Fruit fly (Drosophila melanogaster) whole organism, embryonic: ENCODE data around the gene CG43993.
A peak's percentile ranks its signal among the peaks of the same experiment; 100 is the strongest.

Experiments
- CG10267 ChIP-seq: fragments of 200-800 bp; sonication (Bioruptor generic); optimal IDR thresholded peaks from 2 replicates; lab custom pipeline; 2018; ENCODE audit warnings: missing biosample characterization, mild to moderate bottlenecking, missing genetic modification characterization, moderate library complexity
- CG12299 ChIP-seq: fragments of 200-800 bp; sonication (Bioruptor generic); optimal IDR thresholded peaks from 2 replicates; lab custom pipeline; 2018; ENCODE audit warnings: missing biosample characterization, mild to moderate bottlenecking, missing genetic modification characterization
- CG12391 ChIP-seq: fragments of 200-800 bp; sonication (Bioruptor generic); optimal IDR thresholded peaks from 3 replicates; lab custom pipeline; 2018; ENCODE audit warnings: missing biosample characterization, mild to moderate bottlenecking, missing genetic modification characterization, moderate library complexity
- CG13775 ChIP-seq: fragments of 200-800 bp; sonication (Bioruptor generic); optimal IDR thresholded peaks from 3 replicates; lab custom pipeline; 2017; ENCODE audit warnings: missing biosample characterization, mild to moderate bottlenecking, missing genetic modification characterization
- CG14014 ChIP-seq: fragments of 200-800 bp; sonication (Bioruptor generic); IDR thresholded peaks from 2 replicates; pipeline ENCODE4 v1.3.6; 2022; ENCODE audit warnings: missing biosample characterization, missing genetic modification characterization
- CG14860 ChIP-seq: fragments of 200-800 bp; sonication (Bioruptor generic); IDR thresholded peaks from 3 replicates; pipeline ENCODE4 v1.3.6; 2022; ENCODE audit warnings: missing biosample characterization, missing genetic modification characterization; ENCODE audit not compliant: partially characterized antibody
- CG1603 ChIP-seq: fragments of 200-800 bp; sonication (Bioruptor generic); optimal IDR thresholded peaks from 2 replicates; lab custom pipeline; 2019; ENCODE audit warnings: missing biosample characterization, mild to moderate bottlenecking, missing genetic modification characterization, moderate library complexity
- CG2116 ChIP-seq: fragments of 200-800 bp; sonication (Bioruptor generic); optimal IDR thresholded peaks from 3 replicates; lab custom pipeline; 2018; ENCODE audit warnings: missing biosample characterization, mild to moderate bottlenecking, missing genetic modification characterization
- CG2678 ChIP-seq: fragments of 200-800 bp; sonication (Bioruptor generic); optimal IDR thresholded peaks from 3 replicates; lab custom pipeline; 2019; ENCODE audit warnings: missing biosample characterization, mild to moderate bottlenecking, missing genetic modification characterization, moderate library complexity
- CG31224 ChIP-seq: fragments of 200-800 bp; sonication (Bioruptor generic); IDR thresholded peaks from 2 replicates; pipeline ENCODE4 v1.3.6; 2022; ENCODE audit warnings: missing biosample characterization, missing genetic modification characterization
- CG31441 ChIP-seq: fragments of 200-800 bp; sonication (Bioruptor generic); IDR thresholded peaks from 2 replicates; pipeline ENCODE4 v1.3.6; 2022; ENCODE audit warnings: missing biosample characterization, missing genetic modification characterization
- CG3995 ChIP-seq: fragments of 200-800 bp; sonication (Bioruptor generic); optimal IDR thresholded peaks from 3 replicates; lab custom pipeline; 2016; ENCODE audit warnings: missing biosample characterization, missing genetic modification characterization
- CG7786 ChIP-seq: fragments of 200-800 bp; sonication (Bioruptor generic); optimal IDR thresholded peaks from 2 replicates; lab custom pipeline; 2016; ENCODE audit warnings: missing biosample characterization, missing genetic modification characterization
- CG7963 ChIP-seq: fragments of 200-800 bp; sonication (Bioruptor generic); IDR thresholded peaks from 3 replicates; pipeline ENCODE4 v1.3.6; 2022; ENCODE audit warnings: missing biosample characterization, missing genetic modification characterization; ENCODE audit not compliant: partially characterized antibody
- CG8944 ChIP-seq: fragments of 200-800 bp; sonication (Bioruptor generic); optimal IDR thresholded peaks from 3 replicates; lab custom pipeline; 2016; ENCODE audit warnings: missing biosample characterization, missing genetic modification characterization
- CG9215 ChIP-seq: fragments of 200-800 bp; sonication (Bioruptor generic); IDR thresholded peaks from 2 replicates; pipeline ENCODE4 v1.3.6; 2022; ENCODE audit warnings: missing biosample characterization, missing genetic modification characterization
- CG9727 ChIP-seq: fragments of 200-800 bp; sonication (Bioruptor generic); optimal IDR thresholded peaks from 3 replicates; lab custom pipeline; 2017; ENCODE audit warnings: missing biosample characterization, mild to moderate bottlenecking, missing genetic modification characterization
- Dip2 ChIP-seq: fragments of 200-800 bp; sonication (Bioruptor generic); IDR thresholded peaks from 2 replicates; pipeline ENCODE4 v1.3.6; 2022; ENCODE audit warnings: missing biosample characterization, missing genetic modification characterization
- HLH4C ChIP-seq: fragments of 200-800 bp; sonication (Bioruptor generic); IDR thresholded peaks from 3 replicates; pipeline ENCODE4 v1.3.6; 2022; ENCODE audit warnings: missing biosample characterization, missing genetic modification characterization; ENCODE audit not compliant: partially characterized antibody
- MTF-1 ChIP-seq: fragments of 200-800 bp; sonication (Bioruptor generic); optimal IDR thresholded peaks from 2 replicates; lab custom pipeline; 2018; ENCODE audit warnings: missing biosample characterization, mild to moderate bottlenecking, missing genetic modification characterization, borderline replicate concordance
- Max ChIP-seq: fragments of 200-800 bp; sonication (Bioruptor generic); optimal IDR thresholded peaks from 2 replicates; lab custom pipeline; 2016; ENCODE audit warnings: missing biosample characterization, mild to moderate bottlenecking, missing genetic modification characterization
- NC2α ChIP-seq: fragments of 200-800 bp; sonication (Bioruptor generic); optimal IDR thresholded peaks from 2 replicates; lab custom pipeline; 2016; ENCODE audit warnings: missing biosample characterization, missing genetic modification characterization
- NC2β ChIP-seq: fragments of 200-800 bp; sonication (Bioruptor generic); optimal IDR thresholded peaks from 2 replicates; lab custom pipeline; 2016; ENCODE audit warnings: missing biosample characterization, missing genetic modification characterization
- Neu2 ChIP-seq: fragments of 200-800 bp; sonication (Bioruptor generic); optimal IDR thresholded peaks from 3 replicates; lab custom pipeline; 2016; ENCODE audit warnings: missing biosample characterization, missing genetic modification characterization, borderline replicate concordance
- Rfx ChIP-seq: fragments of 200-800 bp; sonication (Bioruptor generic); IDR thresholded peaks from 2 replicates; pipeline ENCODE4 v1.3.6; 2022; ENCODE audit warnings: missing biosample characterization, missing genetic modification characterization
- Scr ChIP-seq: fragments of 200-800 bp; sonication (Bioruptor generic); IDR thresholded peaks from 2 replicates; pipeline ENCODE4 v1.3.6; 2022; ENCODE audit warnings: missing biosample characterization, missing genetic modification characterization; ENCODE audit not compliant: partially characterized antibody
- Ssrp ChIP-seq: fragments of 200-800 bp; sonication (Bioruptor generic); optimal IDR thresholded peaks from 2 replicates; lab custom pipeline; 2018; ENCODE audit warnings: missing biosample characterization, mild to moderate bottlenecking, missing genetic modification characterization, moderate library complexity
- TFAM ChIP-seq: fragments of 200-800 bp; sonication (Bioruptor generic); optimal IDR thresholded peaks from 2 replicates; lab custom pipeline; 2017; ENCODE audit warnings: missing biosample characterization, missing genetic modification characterization, inconsistent platforms
- amos ChIP-seq: fragments of 200-800 bp; sonication (Bioruptor generic); IDR thresholded peaks from 2 replicates; pipeline ENCODE4 v1.3.6; 2022; ENCODE audit warnings: missing biosample characterization, missing genetic modification characterization; ENCODE audit not compliant: partially characterized antibody
- bbx ChIP-seq: fragments of 200-800 bp; sonication (Bioruptor generic); IDR thresholded peaks from 2 replicates; pipeline ENCODE4 v1.3.6; 2022; ENCODE audit warnings: missing biosample characterization, missing genetic modification characterization; ENCODE audit not compliant: partially characterized antibody
- caup ChIP-seq: fragments of 200-800 bp; sonication (Bioruptor generic); optimal IDR thresholded peaks from 3 replicates; lab custom pipeline; 2017; ENCODE audit warnings: missing biosample characterization, mild to moderate bottlenecking, missing genetic modification characterization, moderate library complexity; ENCODE audit not compliant: severe bottlenecking
- chif ChIP-seq, 2 experiments: fragments of 200-800 bp; sonication (Bioruptor generic); optimal IDR thresholded peaks; 3 replicates each; lab custom pipeline; 2016; ENCODE audit warnings: missing biosample characterization in 2 of 2, missing genetic modification characterization in 2 of 2
- dpn ChIP-seq, 2 experiments: fragments of 200-800 bp; sonication (Bioruptor generic); optimal IDR thresholded peaks; 3 replicates each; lab custom pipeline; 2016; ENCODE audit warnings: missing biosample characterization in 2 of 2, missing genetic modification characterization in 2 of 2
- fd102C ChIP-seq: fragments of 200-800 bp; sonication (Bioruptor generic); optimal IDR thresholded peaks from 2 replicates; lab custom pipeline; 2018; ENCODE audit warnings: missing biosample characterization, mild to moderate bottlenecking, missing genetic modification characterization, moderate library complexity
- ftz-f1 ChIP-seq: fragments of 200-800 bp; sonication (Bioruptor generic); optimal IDR thresholded peaks from 2 replicates; lab custom pipeline; 2016; ENCODE audit warnings: missing biosample characterization, missing genetic modification characterization
- gcm ChIP-seq: fragments of 200-800 bp; sonication (Bioruptor generic); optimal IDR thresholded peaks from 2 replicates; lab custom pipeline; 2019; ENCODE audit warnings: missing biosample characterization, mild to moderate bottlenecking, missing genetic modification characterization, moderate library complexity
- grau ChIP-seq: fragments of 200-800 bp; optimal IDR thresholded peaks from 3 replicates; lab custom pipeline; 2019; ENCODE audit warnings: missing biosample characterization, mild to moderate bottlenecking, missing genetic modification characterization, moderate library complexity
- inv ChIP-seq: fragments of 200-800 bp; sonication (Bioruptor generic); IDR thresholded peaks from 2 replicates; pipeline ENCODE4 v1.3.6; 2022; ENCODE audit warnings: missing biosample characterization, missing genetic modification characterization; ENCODE audit not compliant: partially characterized antibody
- kay ChIP-seq: fragments of 200-800 bp; sonication (Bioruptor generic); optimal IDR thresholded peaks from 2 replicates; lab custom pipeline; 2016; ENCODE audit warnings: missing biosample characterization, missing genetic modification characterization
- mld ChIP-seq: fragments of 200-800 bp; sonication (Bioruptor generic); IDR thresholded peaks from 3 replicates; pipeline ENCODE4 v1.3.6; 2022; ENCODE audit warnings: missing biosample characterization, missing genetic modification characterization; ENCODE audit not compliant: partially characterized antibody
- nmo ChIP-seq: fragments of 200-800 bp; sonication (Bioruptor generic); optimal IDR thresholded peaks from 2 replicates; lab custom pipeline; 2018; ENCODE audit warnings: missing biosample characterization, mild to moderate bottlenecking, missing genetic modification characterization, moderate library complexity
- pfk ChIP-seq: fragments of 200-800 bp; sonication (Bioruptor generic); optimal IDR thresholded peaks from 2 replicates; lab custom pipeline; 2018; ENCODE audit warnings: missing biosample characterization, mild to moderate bottlenecking, missing genetic modification characterization, moderate library complexity
- rib ChIP-seq: fragments of 200-800 bp; sonication (Bioruptor generic); IDR thresholded peaks from 2 replicates; pipeline ENCODE4 v1.3.6; 2022; ENCODE audit warnings: missing biosample characterization, missing genetic modification characterization
- run ChIP-seq: fragments of 200-800 bp; sonication (Bioruptor generic); optimal IDR thresholded peaks from 3 replicates; lab custom pipeline; 2018; ENCODE audit warnings: missing biosample characterization, mild to moderate bottlenecking, missing genetic modification characterization
- sqz ChIP-seq: fragments of 200-800 bp; sonication (Bioruptor generic); optimal IDR thresholded peaks from 3 replicates; lab custom pipeline; 2018; ENCODE audit warnings: missing biosample characterization, mild to moderate bottlenecking, missing genetic modification characterization
- sr ChIP-seq: fragments of 200-800 bp; sonication (Bioruptor generic); IDR thresholded peaks from 3 replicates; pipeline ENCODE4 v1.3.6; 2022; ENCODE audit warnings: missing biosample characterization, missing genetic modification characterization
- twi ChIP-seq: fragments of 200-800 bp; optimal IDR thresholded peaks from 2 replicates; lab custom pipeline; 2019; ENCODE audit warnings: missing biosample characterization, mild to moderate bottlenecking, missing genetic modification characterization, moderate library complexity
- tx ChIP-seq: fragments of 200-800 bp; sonication (Bioruptor generic); optimal IDR thresholded peaks from 2 replicates; lab custom pipeline; 2016; ENCODE audit warnings: missing biosample characterization, missing genetic modification characterization
- vnd ChIP-seq: fragments of 200-800 bp; sonication (Bioruptor generic); IDR thresholded peaks from 3 replicates; pipeline ENCODE4 v1.3.6; 2022; ENCODE audit warnings: missing biosample characterization, missing genetic modification characterization; ENCODE audit not compliant: partially characterized antibody

The CG43993 gene

dm6 chr3L:11992960-11993359, 39.4 kb upstream of the CG43993 start, which contains the start of gene viaf (continued):
- TF ChIP-seq CG2678 (tag; lab: Kevin White, UChicago): no peak
- TF ChIP-seq mld (GFP tag; lab: Robert Waterston, UW): peak; percentile 85; the same call in 1 of the 3 replicates
- TF ChIP-seq Scr: peak; percentile 94
- peak; percentile 45 for TF ChIP-seq Ssrp (tag; lab: Kevin White, UChicago)
- peak; percentile 90 for TF ChIP-seq inv
- TF ChIP-seq run: no peak
- TF ChIP-seq CG7786: no peak
- peak; percentile 73 for TF ChIP-seq nmo
- TF ChIP-seq bbx (GFP tag; lab: Robert Waterston, UW): peak; percentile 96
- no peak for TF ChIP-seq twi (tag; lab: Kevin White, UChicago)
- no peak for TF ChIP-seq sqz
- no peak for TF ChIP-seq CG8944 (GFP tag; lab: Kevin White, UChicago)
- peak; percentile 87 for TF ChIP-seq CG14860 (GFP tag; lab: Robert Waterston, UW)
- TF ChIP-seq CG2116 (GFP tag; lab: Kevin White, UChicago): peak; percentile 58
- TF ChIP-seq NC2β (GFP tag; lab: Kevin White, UChicago): peak; percentile 6
- TF ChIP-seq Max (GFP tag; lab: Kevin White, UChicago): peak; percentile 52
- no peak for TF ChIP-seq pfk (GFP tag; lab: Kevin White, UChicago)
- TF ChIP-seq HLH4C (GFP tag; lab: Robert Waterston, UW): peak; percentile 86
- TF ChIP-seq chif (GFP tag; optimal IDR thresholded peaks at IDR 0.05; lab: Kevin White, UChicago): no peak
- no peak for TF ChIP-seq ftz-f1 (GFP tag; lab: Kevin White, UChicago)
- peak; percentile 25; the same call in 1 of the 2 replicates for TF ChIP-seq CG14014 (GFP tag; lab: Robert Waterston, UW)
- TF ChIP-seq CG31441 (GFP tag; lab: Robert Waterston, UW): no peak; the same call in 1 of the 2 replicates
- no peak for TF ChIP-seq NC2α (GFP tag; lab: Kevin White, UChicago)
- TF ChIP-seq kay: peak; percentile 99
- no peak for TF ChIP-seq tx (GFP tag; lab: Kevin White, UChicago)
- TF ChIP-seq CG3995: peak; percentile 95
- no peak for TF ChIP-seq TFAM (GFP tag; lab: Kevin White, UChicago)
- TF ChIP-seq caup (GFP tag; lab: Kevin White, UChicago): no peak
- peak; percentile 33 for TF ChIP-seq CG13775
- TF ChIP-seq CG1603 (tag; lab: Kevin White, UChicago): no peak
- peak; percentile 43 for TF ChIP-seq CG9727
- peak; percentile 26 for TF ChIP-seq CG12299 (tag; lab: Kevin White, UChicago)
- TF ChIP-seq Rfx (GFP tag; lab: Robert Waterston, UW): peak; percentile 77
- peak; percentile 70 for TF ChIP-seq CG10267 (tag; lab: Kevin White, UChicago)
- peak in 1 of 2 experiments; percentile 61 for TF ChIP-seq dpn (GFP tag; optimal IDR thresholded peaks at IDR 0.05; lab: Kevin White, UChicago)
- peak; percentile 95 for TF ChIP-seq vnd (GFP tag; lab: Robert Waterston, UW)
- no peak for TF ChIP-seq gcm (GFP tag; lab: Kevin White, UChicago)
- TF ChIP-seq CG9215: no peak
- TF ChIP-seq amos: peak; percentile 96
- TF ChIP-seq Neu2: no peak
- no peak for TF ChIP-seq fd102C (GFP tag; lab: Kevin White, UChicago)
- no peak for TF ChIP-seq sr (GFP tag; lab: Robert Waterston, UW)
- no peak for TF ChIP-seq rib
- no peak for TF ChIP-seq CG31224
- peak; percentile 79 for TF ChIP-seq CG12391 (tag; lab: Kevin White, UChicago)
- TF ChIP-seq MTF-1: no peak
- no peak for TF ChIP-seq grau
- peak; percentile 92 for TF ChIP-seq CG7963
- TF ChIP-seq Dip2: no peak
